Fruit fly (Drosophila melanogaster) whole organism, embryonic: Measurements from ENCODE around the gene CG10365.

Source experiments
- CG17385 ChIP-seq: fragments of 200-800 bp; sonication (Bioruptor generic); optimal IDR thresholded peaks from 3 replicates; lab custom pipeline; 2018; ENCODE audit warnings: missing biosample characterization, mild to moderate bottlenecking, missing genetic modification characterization
- CG9876 ChIP-seq: fragments of 200-800 bp; sonication (Bioruptor generic); optimal IDR thresholded peaks from 2 replicates; lab custom pipeline; 2016; ENCODE audit warnings: missing biosample characterization, missing genetic modification characterization
- Scr ChIP-seq: fragments of 200-800 bp; sonication (Bioruptor generic); IDR thresholded peaks from 2 replicates; pipeline ENCODE4 v1.3.6; 2022; ENCODE audit warnings: missing biosample characterization, missing genetic modification characterization; ENCODE audit not compliant: partially characterized antibody

DNA sequence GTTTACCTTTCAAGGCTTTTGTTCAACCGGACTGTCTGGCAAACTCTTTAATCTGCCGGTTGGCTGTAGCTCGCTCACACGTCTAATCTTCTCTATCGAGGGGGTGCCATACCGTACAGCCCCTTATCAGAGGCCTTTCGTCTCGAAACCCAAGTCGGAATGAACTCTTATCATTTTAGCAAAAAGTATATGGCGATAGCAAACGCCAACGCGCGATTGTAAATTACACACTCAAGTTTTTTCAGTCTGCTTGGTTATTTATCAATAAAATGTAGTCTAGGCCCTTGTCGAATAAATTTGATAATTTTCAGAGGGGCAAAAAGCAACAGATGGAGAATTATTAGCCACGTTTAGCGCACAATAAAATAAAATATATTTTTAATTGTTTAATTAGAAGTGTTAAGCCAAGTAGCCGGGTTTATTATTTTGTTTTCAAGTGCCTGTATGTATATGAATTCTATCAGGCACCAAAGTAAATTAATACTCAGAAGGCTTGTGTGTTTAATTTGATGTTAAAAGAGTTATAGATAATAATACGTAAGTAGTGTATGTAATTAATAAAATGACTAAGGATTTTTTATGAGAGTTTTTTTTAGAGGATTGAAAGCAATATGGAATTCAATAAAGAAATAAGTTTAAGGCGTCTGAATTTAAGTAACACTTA is 1.8 kb downstream of the CG10365 start:
- no peak for TF ChIP-seq CG9876 (GFP tag; lab: Kevin White, UChicago)
- no peak for TF ChIP-seq CG17385 (GFP tag; lab: Kevin White, UChicago)
- TF ChIP-seq Scr (GFP tag; lab: Robert Waterston, UW), result no peak
